Worm (Caenorhabditis elegans): ENCODE results near the gene nlp-58.

The nlp-58 gene

DNA sequence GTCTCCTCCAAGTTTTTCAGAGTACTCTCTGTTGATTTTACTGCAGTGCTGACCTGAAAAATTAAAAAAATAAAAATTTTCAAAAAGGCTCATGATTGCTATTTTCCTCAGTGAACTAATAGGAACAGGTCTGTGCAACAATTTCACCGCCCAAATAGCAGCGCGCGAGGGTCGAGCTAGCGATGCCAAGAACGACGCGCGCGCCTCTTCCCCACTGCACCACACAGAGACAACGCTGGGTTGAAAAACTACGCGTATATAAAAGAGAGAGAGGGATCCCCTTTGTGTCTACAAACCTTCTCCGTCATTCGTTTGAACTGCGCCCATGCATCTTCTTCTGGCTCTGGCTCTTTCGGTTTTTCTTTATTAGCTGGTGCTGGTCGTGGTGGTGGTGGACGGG lies 21.4 kb upstream of the nlp-58 start (continued):
- TF ChIP-seq somi-1 (GFP tag; optimal IDR thresholded peaks at IDR 0.05) (peak; percentile 85), lin-54 (GFP tag; optimal IDR thresholded peaks at IDR 0.05) (peak; percentile 81), snpc-4 (GFP tag; optimal IDR thresholded peaks at IDR 0.05) (peak; percentile 87), snpc-4 (tag; optimal IDR thresholded peaks at IDR 0.05) (peak in 3 of 4 experiments; percentile 72 to 78 (median 74)), ztf-28 (GFP tag; IDR thresholded peaks at IDR 0.05) (peak; percentile 92), bed-2 (GFP tag; IDR thresholded peaks at IDR 0.05) (no peak), dox-1 (GFP tag; IDR thresholded peaks at IDR 0.05) (peak; percentile 87), F52B5.7 (tag; optimal IDR thresholded peaks at IDR 0.05) (peak; percentile 91), hmg-1.2 (GFP tag; IDR thresholded peaks at IDR 0.05) (peak; percentile 78), unc-62 (GFP tag; optimal IDR thresholded peaks at IDR 0.05) (no peak), attf-5 (GFP tag; optimal IDR thresholded peaks at IDR 0.05) (peak; percentile 85), snpc-1.3 (tag; optimal IDR thresholded peaks at IDR 0.05; ENCODE audit: insufficient read depth) (peak; percentile 92), ztf-25 (GFP tag; IDR thresholded peaks at IDR 0.05) (peak; percentile 95), ets-4 (GFP tag; optimal IDR thresholded peaks at IDR 0.05) (peak; percentile 84), dpl-1 (GFP tag; optimal IDR thresholded peaks at IDR 0.05) (no peak), pbrm-1 (GFP tag; IDR thresholded peaks at IDR 0.05) (peak; percentile 59; the same call in 1 of the 2 replicates), lir-1 (GFP tag; conservative IDR thresholded peaks at IDR 0.05) (peak; percentile 42; the same call in 1 of the 2 replicates), Y53F4B.3 (GFP tag; IDR thresholded peaks at IDR 0.05) (no peak), Y67H2A.10 (GFP tag; conservative IDR thresholded peaks at IDR 0.05) (peak; percentile 66; the same call in 1 of the 2 replicates), K11D2.4 (GFP tag; IDR thresholded peaks at IDR 0.05) (peak; percentile 43; the same call in 1 of the 2 replicates), mxl-1 (tag; optimal IDR thresholded peaks at IDR 0.05) (peak; percentile 98), ceh-100 (GFP tag; IDR thresholded peaks at IDR 0.05) (peak; percentile 76), ekl-4 (GFP tag; IDR thresholded peaks at IDR 0.05) (peak; percentile 82), ccch-3 (GFP tag; optimal IDR thresholded peaks at IDR 0.05) (peak; percentile 49), hsf-1 (GFP tag; IDR thresholded peaks at IDR 0.05) (peak; percentile 76), ceh-40 (GFP tag; IDR thresholded peaks at IDR 0.05) (peak; percentile 81; the same call in 1 of the 2 replicates), mes-4 (tag; optimal IDR thresholded peaks at IDR 0.05) (peak; percentile 92), nhr-120 (GFP tag; IDR thresholded peaks at IDR 0.05) (peak; percentile 96), ztf-3 (GFP tag; optimal IDR thresholded peaks at IDR 0.05) (peak; percentile 35), lsy-27 (tag; optimal IDR thresholded peaks at IDR 0.05; ENCODE audit: borderline replicate concordance, insufficient read depth) (no peak), rpc-1 (optimal IDR thresholded peaks at IDR 0.05) (peak; percentile 99), rpc-1 (tag; optimal IDR thresholded peaks at IDR 0.05) (peak; percentile 99), cebp-1 (GFP tag; IDR thresholded peaks at IDR 0.05) (no peak), cebp-1 (tag; optimal IDR thresholded peaks at IDR 0.05) (peak; percentile 83), madf-6 (GFP tag; IDR thresholded peaks at IDR 0.05) (peak; percentile 71), ceh-79 (tag; optimal IDR thresholded peaks at IDR 0.05) (peak; percentile 94), zim-3 (tag; optimal IDR thresholded peaks at IDR 0.05) (peak; percentile 94), ztf-22 (GFP tag; optimal IDR thresholded peaks at IDR 0.05) (peak; percentile 75), nfyb-1 (GFP tag; IDR thresholded peaks at IDR 0.05) (peak; percentile 93), egl-44 (GFP tag; IDR thresholded peaks at IDR 0.05) (peak; percentile 92), ceh-58 (GFP tag; IDR thresholded peaks at IDR 0.05) (peak; percentile 95; the same call in 1 of the 2 replicates), sea-2 (GFP tag; IDR thresholded peaks at IDR 0.05) (peak; percentile 74; the same call in 1 of the 2 replicates), cebp-2 (GFP tag; IDR thresholded peaks at IDR 0.05) (peak; percentile 98), ama-1 (optimal IDR thresholded peaks at IDR 0.05) (no peak), ama-1 (GFP tag; optimal IDR thresholded peaks at IDR 0.05) (peak; percentile 85 to 94), snpc-3.4 (tag; optimal IDR thresholded peaks at IDR 0.05) (peak; percentile 84), sdz-38 (tag; optimal IDR thresholded peaks at IDR 0.05) (peak; percentile 48), ztf-18 (tag; optimal IDR thresholded peaks at IDR 0.05) (peak; percentile 85), rcor-1 (GFP tag; IDR thresholded peaks at IDR 0.05) (peak; percentile 69), dpff-1 (tag; optimal IDR thresholded peaks at IDR 0.05) (peak; percentile 42)
